Fruit fly (Drosophila melanogaster) whole organism, embryonic: Measurements from ENCODE around the gene Ir68b.

Experiments used
- Ada2b ChIP-seq: fragments of 200-800 bp; sonication (Bioruptor generic); IDR thresholded peaks from 2 replicates; pipeline ENCODE4 v1.3.6; 2022; ENCODE audit warnings: missing biosample characterization, missing genetic modification characterization
- Blimp-1 ChIP-seq: fragments of 200-800 bp; sonication (Bioruptor generic); optimal IDR thresholded peaks from 3 replicates; lab custom pipeline; 2018; ENCODE audit warnings: missing biosample characterization, missing genetic modification characterization, mild to moderate bottlenecking, moderate library complexity, missing genetic modification reagents
- Bteb2 ChIP-seq: fragments of 200-800 bp; sonication (Bioruptor generic); optimal IDR thresholded peaks from 2 replicates; lab custom pipeline; 2016; ENCODE audit warnings: missing biosample characterization, missing genetic modification characterization
- CG10147 ChIP-seq: fragments of 200-800 bp; sonication (Bioruptor generic); optimal IDR thresholded peaks from 2 replicates; lab custom pipeline; 2019; ENCODE audit warnings: missing biosample characterization, mild to moderate bottlenecking, missing genetic modification characterization, moderate library complexity
- CG10267 ChIP-seq: fragments of 200-800 bp; sonication (Bioruptor generic); optimal IDR thresholded peaks from 2 replicates; lab custom pipeline; 2018; ENCODE audit warnings: missing biosample characterization, mild to moderate bottlenecking, missing genetic modification characterization, moderate library complexity
- CG12942 ChIP-seq: fragments of 200-800 bp; sonication (Bioruptor generic); optimal IDR thresholded peaks from 3 replicates; lab custom pipeline; 2016; ENCODE audit warnings: missing biosample characterization, missing genetic modification characterization
- CG14441 ChIP-seq: fragments of 200-800 bp; sonication (Bioruptor generic); IDR thresholded peaks from 2 replicates; pipeline ENCODE4 v1.3.6; 2022; ENCODE audit warnings: missing biosample characterization, missing genetic modification characterization
- CG15011 ChIP-seq: fragments of 200-800 bp; sonication (Bioruptor generic); optimal IDR thresholded peaks from 3 replicates; lab custom pipeline; 2018; ENCODE audit warnings: missing biosample characterization, mild to moderate bottlenecking, missing genetic modification characterization
- CG15269 ChIP-seq: fragments of 200-800 bp; sonication (Bioruptor generic); optimal IDR thresholded peaks from 2 replicates; lab custom pipeline; 2018; ENCODE audit warnings: missing biosample characterization, mild to moderate bottlenecking, missing genetic modification characterization, moderate library complexity
- CG1647 ChIP-seq: fragments of 200-800 bp; sonication (Bioruptor generic); optimal IDR thresholded peaks from 3 replicates; lab custom pipeline; 2016; ENCODE audit warnings: missing biosample characterization, missing genetic modification characterization
- CG2712 ChIP-seq: fragments of 200-800 bp; optimal IDR thresholded peaks from 3 replicates; lab custom pipeline; 2019; ENCODE audit warnings: missing biosample characterization, mild to moderate bottlenecking, missing genetic modification characterization, moderate library complexity
- CG3065 ChIP-seq: fragments of 200-800 bp; sonication (Bioruptor generic); optimal IDR thresholded peaks from 2 replicates; lab custom pipeline; 2016; ENCODE audit warnings: missing biosample characterization, missing genetic modification characterization
- CG31388 ChIP-seq: fragments of 200-800 bp; sonication (Bioruptor generic); optimal IDR thresholded peaks from 2 replicates; lab custom pipeline; 2016; ENCODE audit warnings: missing biosample characterization, missing genetic modification characterization
- CG3407 ChIP-seq: fragments of 200-800 bp; sonication (Bioruptor generic); optimal IDR thresholded peaks from 2 replicates; lab custom pipeline; 2018; ENCODE audit warnings: missing biosample characterization, mild to moderate bottlenecking, missing genetic modification characterization
- CG7556 ChIP-seq: fragments of 200-800 bp; sonication (Bioruptor generic); optimal IDR thresholded peaks from 2 replicates; lab custom pipeline; 2017; ENCODE audit warnings: missing biosample characterization, mild to moderate bottlenecking, missing genetic modification characterization
- CG7745 ChIP-seq: fragments of 200-800 bp; sonication (Bioruptor generic); optimal IDR thresholded peaks from 2 replicates; lab custom pipeline; 2018; ENCODE audit warnings: missing biosample characterization, mild to moderate bottlenecking, missing genetic modification characterization, moderate library complexity
- CG8290 ChIP-seq, 3 experiments: fragments of 200-800 bp; sonication (Bioruptor generic); optimal IDR thresholded peaks; 2 replicates each; lab custom pipeline; 2016 to 2019; ENCODE audit warnings: missing biosample characterization in 3 of 3, missing genetic modification characterization in 3 of 3, mild to moderate bottlenecking in 2 of 3, moderate library complexity in 1 of 3
- Camta ChIP-seq: fragments of 200-800 bp; sonication (Bioruptor generic); optimal IDR thresholded peaks from 2 replicates; lab custom pipeline; 2016; ENCODE audit warnings: missing biosample characterization, missing genetic modification characterization
- Dad ChIP-seq: fragments of 200-800 bp; sonication (Bioruptor generic); optimal IDR thresholded peaks from 3 replicates; lab custom pipeline; 2016; ENCODE audit warnings: missing biosample characterization, missing genetic modification characterization
- Doc2 ChIP-seq: fragments of 200-800 bp; sonication (Bioruptor generic); IDR thresholded peaks from 2 replicates; pipeline ENCODE4 v1.3.6; 2022; ENCODE audit warnings: missing biosample characterization, missing genetic modification characterization
- Dref ChIP-seq: fragments of 200-800 bp; sonication (Bioruptor generic); IDR thresholded peaks from 2 replicates; pipeline ENCODE4 v1.3.6; 2022; ENCODE audit warnings: missing biosample characterization, missing genetic modification characterization
- HHEX ChIP-seq: fragments of 200-800 bp; sonication (Bioruptor generic); optimal IDR thresholded peaks from 3 replicates; lab custom pipeline; 2017; ENCODE audit warnings: missing biosample characterization, mild to moderate bottlenecking, missing genetic modification characterization, missing genetic modification reagents
- HLH3B ChIP-seq: fragments of 200-800 bp; sonication (Bioruptor generic); IDR thresholded peaks from 2 replicates; pipeline ENCODE4 v1.3.6; 2022; ENCODE audit warnings: missing biosample characterization, missing genetic modification characterization
- Hey ChIP-seq: fragments of 200-800 bp; sonication (Bioruptor generic); optimal IDR thresholded peaks from 3 replicates; lab custom pipeline; 2018; ENCODE audit warnings: missing biosample characterization, mild to moderate bottlenecking, missing genetic modification characterization
- Hmr ChIP-seq: fragments of 200-800 bp; sonication (Bioruptor generic); optimal IDR thresholded peaks from 3 replicates; lab custom pipeline; 2017; ENCODE audit warnings: mild to moderate bottlenecking, missing biosample characterization, missing genetic modification reagents, missing genetic modification characterization
- Meics ChIP-seq: fragments of 200-800 bp; sonication (Bioruptor generic); optimal IDR thresholded peaks from 2 replicates; lab custom pipeline; 2017; ENCODE audit warnings: missing biosample characterization, mild to moderate bottlenecking, missing genetic modification characterization
- NFAT ChIP-seq: fragments of 200-800 bp; sonication (Bioruptor generic); IDR thresholded peaks from 2 replicates; pipeline ENCODE4 v1.3.6; 2022; ENCODE audit warnings: missing biosample characterization, missing genetic modification characterization
- Nf-YB ChIP-seq: fragments of 200-800 bp; sonication (Bioruptor generic); optimal IDR thresholded peaks from 3 replicates; lab custom pipeline; 2019; ENCODE audit warnings: missing biosample characterization, mild to moderate bottlenecking, missing genetic modification characterization, moderate library complexity
- NfI ChIP-seq: fragments of 200-800 bp; sonication (Bioruptor generic); optimal IDR thresholded peaks from 3 replicates; lab custom pipeline; 2018; ENCODE audit warnings: missing biosample characterization, mild to moderate bottlenecking, missing genetic modification characterization, moderate library complexity
- Six4 ChIP-seq: fragments of 200-800 bp; sonication (Bioruptor generic); optimal IDR thresholded peaks from 2 replicates; lab custom pipeline; 2016; ENCODE audit warnings: missing biosample characterization, missing genetic modification characterization
- Sox100B ChIP-seq: fragments of 200-800 bp; sonication (Bioruptor generic); optimal IDR thresholded peaks from 3 replicates; lab custom pipeline; 2018; ENCODE audit warnings: missing biosample characterization, mild to moderate bottlenecking, missing genetic modification characterization
- Xbp1 ChIP-seq: fragments of 200-800 bp; sonication (Bioruptor generic); optimal IDR thresholded peaks from 3 replicates; lab custom pipeline; 2016; ENCODE audit warnings: missing biosample characterization, mild to moderate bottlenecking, missing genetic modification characterization
- aop ChIP-seq: fragments of 200-800 bp; sonication (Bioruptor generic); IDR thresholded peaks from 2 replicates; pipeline ENCODE4 v1.3.6; 2022; ENCODE audit warnings: missing biosample characterization, missing genetic modification characterization
- da ChIP-seq: fragments of 200-800 bp; sonication (Bioruptor generic); optimal IDR thresholded peaks from 2 replicates; lab custom pipeline; 2016; ENCODE audit warnings: missing biosample characterization, missing genetic modification characterization
- exex ChIP-seq: fragments of 200-800 bp; sonication (Bioruptor generic); optimal IDR thresholded peaks from 4 replicates; lab custom pipeline; 2018; ENCODE audit warnings: missing biosample characterization, mild to moderate bottlenecking, missing genetic modification characterization, moderate library complexity
- gcm ChIP-seq: fragments of 200-800 bp; sonication (Bioruptor generic); optimal IDR thresholded peaks from 2 replicates; lab custom pipeline; 2019; ENCODE audit warnings: missing biosample characterization, mild to moderate bottlenecking, missing genetic modification characterization, moderate library complexity
- grn ChIP-seq: fragments of 200-800 bp; sonication (Bioruptor generic); optimal IDR thresholded peaks from 3 replicates; lab custom pipeline; 2017; ENCODE audit warnings: missing biosample characterization, missing genetic modification characterization
- hth ChIP-seq: fragments of >200 bp; optimal IDR thresholded peaks from 2 replicates; lab custom pipeline; 2017; ENCODE audit warnings: inconsistent platforms
- lov ChIP-seq, 2 experiments: fragments of 200-800 bp in 1 of 2; fragments of >200 bp in 1 of 2; sonication (Bioruptor generic) in 1 of 2; IDR thresholded peaks in 1 of 2; optimal IDR thresholded peaks in 1 of 2; 2 replicates in 1 of 2; 3 replicates in 1 of 2; pipeline versions ENCODE4 v1.3.6 to Lab custom; 2017 to 2022; ENCODE audit warnings: missing biosample characterization in 1 of 2, missing genetic modification characterization in 1 of 2
- nerfin-1 ChIP-seq: fragments of 200-800 bp; sonication (Bioruptor generic); optimal IDR thresholded peaks from 3 replicates; lab custom pipeline; 2019; ENCODE audit warnings: missing biosample characterization, mild to moderate bottlenecking, missing genetic modification characterization, moderate library complexity
- nerfin-2 ChIP-seq: fragments of 200-800 bp; sonication (Bioruptor generic); IDR thresholded peaks from 2 replicates; pipeline ENCODE4 v1.3.6; 2022; ENCODE audit warnings: missing biosample characterization, missing genetic modification characterization; ENCODE audit not compliant: partially characterized antibody
- pb ChIP-seq: fragments of 200-800 bp; sonication (Bioruptor generic); optimal IDR thresholded peaks from 3 replicates; lab custom pipeline; 2016; ENCODE audit warnings: missing biosample characterization, missing genetic modification characterization
- sens-2 ChIP-seq: fragments of 200-800 bp; sonication (Bioruptor generic); IDR thresholded peaks from 2 replicates; pipeline ENCODE4 v1.3.6; 2022; ENCODE audit warnings: missing biosample characterization, missing genetic modification characterization
- sqz ChIP-seq: fragments of 200-800 bp; sonication (Bioruptor generic); optimal IDR thresholded peaks from 3 replicates; lab custom pipeline; 2018; ENCODE audit warnings: missing biosample characterization, mild to moderate bottlenecking, missing genetic modification characterization
- tll ChIP-seq, 2 experiments: fragments of 200-800 bp in 1 of 2; fragments of >200 bp in 1 of 2; sonication (Bioruptor generic) in 1 of 2; optimal IDR thresholded peaks; 2 replicates each; lab custom pipeline; 2017 to 2019; ENCODE audit warnings: missing biosample characterization in 2 of 2, missing genetic modification characterization in 2 of 2, mild to moderate bottlenecking in 1 of 2, moderate library complexity in 1 of 2
- unc-4 ChIP-seq: fragments of 200-800 bp; sonication (Bioruptor generic); IDR thresholded peaks from 2 replicates; pipeline ENCODE4 v1.3.6; 2022; ENCODE audit warnings: missing biosample characterization, missing genetic modification characterization; ENCODE audit not compliant: partially characterized antibody
- yki ChIP-seq: fragments of >200 bp; optimal IDR thresholded peaks from 3 replicates; lab custom pipeline; 2018
- z ChIP-seq: fragments of 200-800 bp; sonication (Bioruptor generic); IDR thresholded peaks from 3 replicates; pipeline ENCODE4 v1.3.6; 2022; ENCODE audit warnings: missing biosample characterization, missing genetic modification characterization

Ir68b gene

DNA sequence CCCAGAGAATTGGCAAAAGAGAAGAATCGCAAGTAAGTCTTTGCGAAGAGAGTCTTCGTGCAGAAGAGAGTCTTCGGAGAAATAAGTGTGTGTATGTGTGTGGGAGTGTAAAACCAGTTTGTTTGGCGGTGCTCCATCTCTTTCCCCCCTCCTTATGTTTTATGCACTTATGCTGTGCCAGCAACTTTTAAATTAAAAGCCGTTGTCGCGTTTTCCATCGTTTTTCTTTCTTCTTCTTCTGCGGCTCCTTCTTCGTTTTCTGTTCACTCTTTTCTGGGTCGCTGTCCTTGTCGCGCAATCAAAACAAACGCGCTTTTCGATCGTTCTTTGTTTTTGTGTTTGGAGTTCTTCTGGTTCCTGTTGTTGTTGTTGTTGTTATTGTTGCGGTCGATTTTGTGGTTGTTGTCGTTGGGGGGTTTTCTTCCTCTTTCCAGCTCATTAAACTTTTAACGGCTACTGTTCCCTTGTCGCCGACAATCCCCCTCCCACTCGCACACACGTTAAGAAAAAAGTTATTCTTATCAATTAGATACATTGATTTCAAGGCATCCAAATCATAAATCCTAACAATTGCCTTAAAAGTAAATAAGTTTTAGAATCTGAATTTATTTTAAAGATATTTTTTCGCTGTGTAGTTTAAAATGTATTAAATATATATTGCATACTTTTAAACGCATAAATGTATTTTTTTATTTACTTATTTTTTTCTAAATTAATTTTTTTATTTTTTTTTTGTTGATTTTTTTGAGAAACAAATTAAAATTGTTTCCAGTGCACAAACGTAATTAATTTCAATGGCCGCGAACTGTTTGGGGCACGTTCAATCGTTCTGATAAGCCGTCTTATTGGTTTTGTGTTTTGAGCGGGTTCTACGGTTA is 15.9 kb downstream of the Ir68b start (continued):
- TF ChIP-seq lov (optimal IDR thresholded peaks at IDR 0.05; lab: Kevin White, UChicago) (no peak), lov (GFP tag; IDR thresholded peaks at IDR 0.05; lab: Robert Waterston, UW) (no peak), CG7556 (GFP tag; lab: Kevin White, UChicago) (peak; percentile 89), Six4 (GFP tag; lab: Kevin White, UChicago) (peak; percentile 66), tll (GFP tag; optimal IDR thresholded peaks at IDR 0.05; lab: Kevin White, UChicago) (no peak), Hey (no peak), Dref (GFP tag; lab: Robert Waterston, UW) (no peak), CG2712 (tag; lab: Kevin White, UChicago) (peak; percentile 97), Xbp1 (GFP tag; lab: Kevin White, UChicago) (peak; percentile 76), sens-2 (no peak), Doc2 (GFP tag; lab: Robert Waterston, UW) (no peak), NfI (peak; percentile 64), CG31388 (GFP tag; lab: Kevin White, UChicago) (no peak), CG7745 (tag; lab: Kevin White, UChicago) (no peak), Bteb2 (peak; percentile 12), Meics (GFP tag; lab: Kevin White, UChicago) (peak; percentile 82), Dad (no peak), nerfin-1 (tag; lab: Kevin White, UChicago) (peak; percentile 85), CG12942 (peak; percentile 50), aop (GFP tag; lab: Robert Waterston, UW) (no peak), CG15269 (tag; lab: Kevin White, UChicago) (peak; percentile 90), yki (lab: Kevin White, UChicago) (no peak), CG15011 (GFP tag; lab: Kevin White, UChicago) (no peak), Camta (GFP tag; lab: Kevin White, UChicago) (no peak), grn (GFP tag; lab: Kevin White, UChicago) (peak; percentile 64), Nf-YB (GFP tag; lab: Kevin White, UChicago) (peak; percentile 82), z (no peak), CG10267 (tag; lab: Kevin White, UChicago) (peak; percentile 87), da (no peak), Blimp-1 (GFP tag; lab: Kevin White, UChicago) (peak; percentile 93), sqz (GFP tag; lab: Kevin White, UChicago) (peak; percentile 59), CG10147 (GFP tag; lab: Kevin White, UChicago) (peak; percentile 69), gcm (GFP tag; lab: Kevin White, UChicago) (peak; percentile 88), HLH3B (peak; percentile 72; the same call in 1 of the 2 replicates), Ada2b (GFP tag; lab: Robert Waterston, UW) (no peak; the same call in 1 of the 2 replicates), unc-4 (GFP tag; lab: Robert Waterston, UW) (no peak), CG3407 (GFP tag; lab: Kevin White, UChicago) (peak; percentile 57), Hmr (GFP tag; lab: Kevin White, UChicago) (no peak), exex (tag; lab: Kevin White, UChicago) (peak; percentile 60), CG14441 (GFP tag; lab: Robert Waterston, UW) (peak; percentile 34; the same call in 1 of the 2 replicates), Sox100B (GFP tag; lab: Kevin White, UChicago) (peak; percentile 90), nerfin-2 (GFP tag; lab: Robert Waterston, UW) (no peak), pb (GFP tag; lab: Kevin White, UChicago) (no peak), NFAT (GFP tag; lab: Robert Waterston, UW) (no peak), CG8290 (GFP tag; optimal IDR thresholded peaks at IDR 0.05; lab: Kevin White, UChicago) (peak; percentile 48), CG8290 (tag; optimal IDR thresholded peaks at IDR 0.05; lab: Kevin White, UChicago) (no peak), hth (lab: Kevin White, UChicago) (no peak), HHEX (GFP tag; lab: Kevin White, UChicago) (peak; percentile 73), CG3065 (peak; percentile 54), CG1647 (GFP tag; lab: Kevin White, UChicago) (peak; percentile 5)
